Fruit fly (Drosophila melanogaster) whole organism, pupa: ENCODE data around the gene CG31157.

Experiments
- CG10348 ChIP-seq: fragments of 200-800 bp; sonication (Bioruptor generic); IDR thresholded peaks from 2 replicates; pipeline ENCODE4 v1.3.6; 2022; ENCODE audit warnings: missing biosample characterization, missing genetic modification characterization
- CG12605 ChIP-seq: fragments of 200-800 bp; sonication (Bioruptor generic); IDR thresholded peaks from 2 replicates; pipeline ENCODE4 v1.3.6; 2022; ENCODE audit warnings: missing biosample characterization, missing genetic modification characterization
- CG13204 ChIP-seq: fragments of 200-800 bp; sonication (Bioruptor generic); optimal IDR thresholded peaks from 2 replicates; lab custom pipeline; 2018; ENCODE audit warnings: missing biosample characterization, mild to moderate bottlenecking, missing genetic modification characterization, moderate library complexity
- CG14655 ChIP-seq: fragments of 200-800 bp; sonication (Bioruptor generic); optimal IDR thresholded peaks from 3 replicates; lab custom pipeline; 2017; ENCODE audit warnings: mild to moderate bottlenecking, missing biosample characterization, missing genetic modification reagents, missing genetic modification characterization
- CG15710 ChIP-seq: fragments of 200-800 bp; sonication (Bioruptor generic); optimal IDR thresholded peaks from 2 replicates; lab custom pipeline; 2018; ENCODE audit warnings: missing biosample characterization, mild to moderate bottlenecking, missing genetic modification characterization, moderate library complexity
- CG17806 ChIP-seq: fragments of 200-800 bp; sonication (Bioruptor generic); optimal IDR thresholded peaks from 2 replicates; lab custom pipeline; 2018; ENCODE audit warnings: missing biosample characterization, mild to moderate bottlenecking, missing genetic modification characterization, moderate library complexity
- CG32121 ChIP-seq: fragments of 200-800 bp; sonication (Bioruptor generic); IDR thresholded peaks from 2 replicates; pipeline ENCODE4 v1.3.6; 2022; ENCODE audit warnings: missing biosample characterization, missing genetic modification characterization
- CG34367 ChIP-seq: fragments of 200-800 bp; sonication (Bioruptor generic); optimal IDR thresholded peaks from 2 replicates; lab custom pipeline; 2018; ENCODE audit warnings: missing biosample characterization, mild to moderate bottlenecking, missing genetic modification characterization
- CG4496 ChIP-seq: fragments of 200-800 bp; sonication (Bioruptor generic); IDR thresholded peaks from 3 replicates; pipeline ENCODE4 v1.3.6; 2022; ENCODE audit warnings: missing biosample characterization, missing genetic modification characterization
- CG8159 ChIP-seq: fragments of 200-800 bp; sonication (Bioruptor generic); optimal IDR thresholded peaks from 3 replicates; lab custom pipeline; 2018; ENCODE audit warnings: missing biosample characterization, mild to moderate bottlenecking, missing genetic modification characterization, moderate library complexity
- CG8301 ChIP-seq: fragments of 200-800 bp; sonication (Bioruptor generic); optimal IDR thresholded peaks from 2 replicates; lab custom pipeline; 2018; ENCODE audit warnings: missing biosample characterization, mild to moderate bottlenecking, missing genetic modification characterization
- CG9948 ChIP-seq: fragments of 200-800 bp; sonication (Bioruptor generic); optimal IDR thresholded peaks from 2 replicates; lab custom pipeline; 2018; ENCODE audit warnings: missing biosample characterization, mild to moderate bottlenecking, missing genetic modification characterization, moderate library complexity
- D1 ChIP-seq: fragments of 200-800 bp; sonication (Bioruptor generic); optimal IDR thresholded peaks from 2 replicates; lab custom pipeline; 2018; ENCODE audit warnings: missing biosample characterization, mild to moderate bottlenecking, missing genetic modification characterization, moderate library complexity
- EcR ChIP-seq: fragments of 200-800 bp; sonication (Bioruptor generic); optimal IDR thresholded peaks from 3 replicates; lab custom pipeline; 2019; ENCODE audit warnings: missing biosample characterization, missing genetic modification characterization, mild to moderate bottlenecking, moderate library complexity, missing genetic modification reagents
- Ets98B ChIP-seq: fragments of 200-800 bp; sonication (Bioruptor generic); IDR thresholded peaks from 2 replicates; pipeline ENCODE4 v1.3.6; 2022; ENCODE audit warnings: missing biosample characterization, missing genetic modification characterization
- Pif1A ChIP-seq: fragments of 200-800 bp; sonication (Bioruptor generic); optimal IDR thresholded peaks from 3 replicates; lab custom pipeline; 2016; ENCODE audit warnings: missing biosample characterization, missing genetic modification characterization
- Pif1B ChIP-seq: fragments of 200-800 bp; sonication (Bioruptor generic); optimal IDR thresholded peaks from 3 replicates; lab custom pipeline; 2016; ENCODE audit warnings: missing biosample characterization, missing genetic modification characterization
- Snoo ChIP-seq: fragments of 200-800 bp; sonication (Bioruptor generic); optimal IDR thresholded peaks from 3 replicates; lab custom pipeline; 2017; ENCODE audit warnings: missing biosample characterization, mild to moderate bottlenecking, missing genetic modification characterization, inconsistent platforms
- fd96Ca ChIP-seq: fragments of 200-800 bp; sonication (Bioruptor generic); IDR thresholded peaks from 3 replicates; pipeline ENCODE4 v1.3.6; 2022; ENCODE audit warnings: missing biosample characterization, missing genetic modification characterization
- gl ChIP-seq: fragments of 200-800 bp; sonication (Bioruptor generic); optimal IDR thresholded peaks from 2 replicates; lab custom pipeline; 2018; ENCODE audit warnings: missing biosample characterization, mild to moderate bottlenecking, missing genetic modification characterization
- rn ChIP-seq: fragments of 200-800 bp; sonication (Bioruptor generic); IDR thresholded peaks from 2 replicates; pipeline ENCODE4 v1.3.6; 2022; ENCODE audit warnings: missing biosample characterization, missing genetic modification characterization

Gene CG31157

DNA sequence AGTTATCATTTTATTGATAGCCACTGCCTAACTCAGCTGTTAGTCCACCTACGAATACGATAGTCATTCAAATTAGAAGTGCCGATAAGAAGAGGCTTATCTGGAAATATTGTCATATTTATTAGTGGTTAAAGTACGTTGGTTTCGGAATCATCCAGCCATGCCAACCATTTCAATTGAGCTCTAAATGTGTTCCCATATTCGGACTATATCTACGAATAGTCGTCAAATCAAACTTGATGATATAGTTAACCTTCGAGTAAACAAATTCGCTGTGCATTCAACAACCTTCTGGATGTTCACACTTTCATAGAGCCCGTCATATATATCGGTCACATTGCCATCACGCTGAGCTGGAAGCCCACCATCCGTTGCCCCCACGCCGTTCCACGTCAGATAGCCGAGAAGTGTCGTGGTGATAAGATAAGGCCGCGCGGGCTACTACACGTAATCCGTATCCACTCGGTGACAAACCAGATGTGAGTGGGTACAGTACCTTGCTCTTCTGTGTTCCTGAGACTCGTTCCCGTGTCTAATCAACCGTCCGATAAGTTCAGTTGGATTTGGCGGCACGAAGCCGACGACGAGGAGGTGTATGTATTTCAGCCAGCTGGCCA, 29.1 kb upstream of the CG31157 start:
- TF ChIP-seq CG13204 (GFP tag; lab: Kevin White, UChicago) = peak; percentile 5
- no peak for TF ChIP-seq CG12605 (GFP tag; lab: Robert Waterston, UW)
- no peak for TF ChIP-seq CG10348
- no peak for TF ChIP-seq CG32121 (GFP tag; lab: Robert Waterston, UW)
- peak; percentile 78 for TF ChIP-seq EcR

DNA sequence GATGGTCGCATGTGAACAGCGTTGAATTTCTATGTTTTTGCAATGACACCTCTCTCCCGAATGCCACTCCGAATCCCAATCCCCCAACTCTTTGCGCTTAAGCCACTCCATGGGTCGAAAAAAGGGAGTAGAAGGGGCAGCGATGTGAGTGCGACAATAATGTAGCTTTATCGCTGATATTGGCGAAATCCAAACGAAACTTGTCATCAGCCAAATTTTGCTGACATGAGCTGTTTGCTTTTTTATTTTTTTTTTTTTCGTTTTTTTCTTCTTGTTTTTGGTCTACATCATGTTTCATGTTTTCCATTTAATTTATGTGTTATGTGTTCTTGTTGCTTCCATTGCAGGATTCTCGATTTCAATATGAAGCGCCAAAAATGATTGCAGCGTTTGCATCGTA, 28.5 kb upstream of the CG31157 start:
- TF ChIP-seq CG10348 (no peak), Pif1A (no peak), CG32121 (GFP tag; lab: Robert Waterston, UW) (no peak), CG12605 (GFP tag; lab: Robert Waterston, UW) (no peak)

DNA sequence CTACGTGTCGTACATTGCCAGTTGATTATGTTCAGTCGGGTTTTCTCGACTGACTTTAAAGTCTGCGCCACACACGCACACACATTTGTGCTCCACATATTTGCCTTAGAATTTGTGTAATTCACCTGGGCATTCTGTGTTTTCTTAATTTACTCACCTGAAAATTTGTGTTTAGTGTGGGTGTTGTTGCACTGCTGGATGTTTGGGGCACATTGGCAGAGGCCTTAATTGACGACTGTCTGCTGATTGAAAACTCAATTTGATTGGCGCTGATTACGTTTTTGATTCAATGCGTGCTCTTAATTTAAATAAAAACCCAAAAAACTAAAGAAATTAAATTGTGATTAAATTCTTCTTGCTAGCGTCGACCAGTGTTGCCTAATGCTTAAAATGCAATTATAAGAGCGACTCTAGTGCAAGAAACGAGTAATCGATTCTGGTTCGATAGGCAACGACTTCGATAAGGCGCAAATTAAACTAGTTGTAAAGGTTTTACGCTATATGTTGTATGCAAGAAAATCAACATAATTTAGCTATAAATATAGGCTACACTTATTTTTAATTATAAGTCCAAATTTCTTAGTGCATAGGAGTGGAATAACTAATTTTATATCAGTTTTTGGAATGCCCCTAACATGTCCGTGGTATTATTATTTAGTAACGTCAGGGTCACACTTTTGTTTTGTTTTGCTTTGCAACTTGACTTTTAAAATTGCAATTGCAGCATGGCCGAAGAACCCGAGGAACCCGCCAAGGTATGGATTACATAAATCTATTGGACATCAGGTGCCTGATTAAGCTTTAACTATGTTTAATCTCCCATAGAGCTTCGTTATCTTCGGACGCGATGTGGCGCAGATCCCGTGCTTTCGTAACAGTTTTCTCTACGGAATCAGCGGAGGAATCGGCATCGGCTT, 17.0 kb upstream of the CG31157 start, which contains the start of the genes CG46281 and CG46280:
CG46281 (minus strand) TSS at position 51 of the 917 bp plus-strand sequence.
CG46280 (minus strand) TSS at position 403 of the 917 bp plus-strand sequence.
- no peak for TF ChIP-seq CG14655
- no peak for TF ChIP-seq CG17806 (tag; lab: Kevin White, UChicago)
- TF ChIP-seq Pif1A = no peak
- no peak for TF ChIP-seq CG9948
- TF ChIP-seq Pif1B = no peak
- TF ChIP-seq fd96Ca = no peak
- no peak for TF ChIP-seq CG15710 (tag; lab: Kevin White, UChicago)
- TF ChIP-seq CG4496 (GFP tag; lab: Robert Waterston, UW) = no peak
- TF ChIP-seq CG12605 (GFP tag; lab: Robert Waterston, UW) = no peak
- no peak for TF ChIP-seq CG13204 (GFP tag; lab: Kevin White, UChicago)
- no peak for TF ChIP-seq CG8159
- no peak for TF ChIP-seq CG8301
- no peak for TF ChIP-seq CG10348
- TF ChIP-seq D1 = no peak
- no peak for TF ChIP-seq CG34367 (tag; lab: Kevin White, UChicago)
- no peak for TF ChIP-seq Snoo (tag; lab: Kevin White, UChicago)
- no peak for TF ChIP-seq gl
- TF ChIP-seq rn (GFP tag; lab: Robert Waterston, UW) = no peak
- no peak for TF ChIP-seq EcR
- no peak for TF ChIP-seq Ets98B

DNA sequence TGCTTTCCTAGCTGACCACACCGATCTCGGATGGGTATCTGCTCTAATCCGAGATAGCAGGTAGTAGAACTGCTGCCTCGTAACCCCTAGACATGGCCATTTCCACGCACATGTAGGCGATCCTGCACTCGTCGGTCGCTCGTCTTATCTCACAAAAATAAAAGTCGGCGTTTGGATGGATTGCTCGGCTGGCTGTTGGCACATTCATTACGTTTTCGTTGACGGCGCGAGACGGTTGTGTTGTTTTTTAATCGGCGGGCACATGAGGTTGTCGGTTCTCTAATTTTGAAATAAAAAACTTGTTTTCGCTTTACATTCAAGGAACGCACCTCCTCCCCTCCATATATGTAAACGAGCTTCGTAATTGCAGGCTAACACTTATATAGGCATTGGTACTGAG, 15.2 kb upstream of the CG31157 start, which contains the start of gene ry:
ry (plus strand) TSS at position 206 of the 400 bp plus-strand sequence.
- TF ChIP-seq CG8301 (no peak), CG32121 (GFP tag; lab: Robert Waterston, UW) (peak; percentile 14; the same call in 1 of the 2 replicates)

DNA sequence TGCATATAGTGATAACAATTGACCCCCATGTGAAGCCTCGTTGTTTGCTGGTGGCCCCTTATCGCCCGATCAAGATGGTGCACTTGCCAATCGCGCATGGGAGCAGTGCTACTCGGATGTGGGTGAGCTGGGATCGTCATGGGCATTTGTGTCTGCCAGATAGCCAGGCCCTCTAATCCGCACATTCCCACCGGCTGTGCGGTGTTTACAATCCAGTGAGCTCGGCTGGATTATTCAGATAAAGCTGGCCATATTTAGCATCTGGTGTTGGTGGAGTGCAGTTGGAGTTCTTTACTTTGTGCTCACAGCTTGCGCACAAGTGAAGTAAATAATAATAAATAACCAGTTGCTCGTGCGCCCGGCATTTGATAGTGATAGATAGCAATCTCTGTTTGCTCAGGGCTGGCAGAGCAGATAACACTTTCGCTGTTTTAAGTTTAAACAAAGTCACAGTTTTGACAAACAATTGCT, 14.5 kb upstream of the CG31157 start:
- TF ChIP-seq Ets98B = 0 out of 2 replicates have a peak, but pooled peaks have one; percentile 37
- 0 out of 3 replicates have a peak, but pooled peaks have one; percentile 36 for TF ChIP-seq CG4496 (GFP tag; lab: Robert Waterston, UW)
- TF ChIP-seq rn (GFP tag; lab: Robert Waterston, UW) = no peak
- TF ChIP-seq CG32121 (GFP tag; lab: Robert Waterston, UW) = peak; percentile 33
- TF ChIP-seq CG14655 = no peak

DNA sequence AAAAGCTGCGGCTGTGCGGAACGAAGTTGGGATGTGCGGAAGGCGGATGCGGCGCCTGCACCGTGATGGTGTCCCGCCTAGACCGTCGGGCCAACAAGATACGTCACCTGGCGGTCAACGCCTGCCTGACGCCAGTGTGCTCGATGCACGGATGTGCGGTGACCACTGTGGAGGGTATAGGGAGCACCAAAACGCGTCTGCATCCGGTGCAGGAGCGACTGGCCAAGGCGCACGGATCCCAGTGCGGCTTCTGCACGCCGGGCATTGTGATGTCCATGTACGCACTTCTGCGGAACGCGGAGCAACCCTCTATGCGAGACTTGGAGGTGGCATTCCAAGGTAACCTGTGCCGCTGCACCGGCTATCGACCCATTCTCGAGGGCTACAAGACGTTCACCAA, 13.9 kb upstream of the CG31157 start:
- TF ChIP-seq Snoo (tag; lab: Kevin White, UChicago) (no peak), Ets98B (no peak), CG14655 (no peak)

DNA sequence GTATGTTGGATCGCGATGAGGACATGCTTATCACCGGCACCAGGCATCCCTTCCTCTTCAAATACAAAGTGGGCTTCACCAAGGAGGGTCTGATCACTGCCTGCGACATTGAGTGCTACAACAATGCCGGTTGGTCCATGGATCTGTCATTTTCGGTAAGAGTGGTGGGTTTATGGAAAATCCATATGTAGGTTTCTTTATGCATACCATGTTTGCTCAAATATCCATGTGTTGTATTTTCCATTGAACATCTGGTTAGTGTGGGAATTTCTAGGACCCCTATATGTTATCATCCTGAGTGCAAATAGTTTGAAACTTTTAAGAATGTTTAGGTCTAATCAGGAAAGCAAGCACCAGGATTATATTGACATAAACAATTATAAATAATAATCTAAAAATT, 11.5 kb upstream of the CG31157 start:
- TF ChIP-seq Pif1B (no peak), CG9948 (no peak), D1 (no peak), CG15710 (tag; lab: Kevin White, UChicago) (no peak), EcR (no peak), CG8301 (no peak), fd96Ca (no peak), Snoo (tag; lab: Kevin White, UChicago) (no peak), CG12605 (GFP tag; lab: Robert Waterston, UW) (no peak), CG8159 (no peak), CG17806 (tag; lab: Kevin White, UChicago) (no peak), Pif1A (no peak), CG32121 (GFP tag; lab: Robert Waterston, UW) (no peak), CG34367 (tag; lab: Kevin White, UChicago) (no peak), CG10348 (no peak), gl (no peak), CG4496 (GFP tag; lab: Robert Waterston, UW) (no peak), Ets98B (no peak)
